Worm (Caenorhabditis elegans) whole organism, late embryonic: ENCODE data around the gene idpp-13.

Experiments
- elt-2 ChIP-seq: sonication (generic microtip); optimal IDR thresholded peaks from 2 replicates; lab custom pipeline; 2016; ENCODE audit warnings: missing genetic modification reagents, missing genetic modification characterization, missing compliant biosample characterization
- hlh-13 ChIP-seq: fragments of 200-800 bp; sonication (Bioruptor generic); optimal IDR thresholded peaks from 2 replicates; lab custom pipeline; 2018; ENCODE audit warnings: mild to moderate bottlenecking, missing genetic modification characterization, missing compliant biosample characterization
- pha-4 ChIP-seq: fragments of 150-350 bp; optimal IDR thresholded peaks from 2 replicates; lab custom pipeline; 2018; ENCODE audit warnings: missing biosample characterization, missing genetic modification reagents, missing genetic modification characterization

DNA sequence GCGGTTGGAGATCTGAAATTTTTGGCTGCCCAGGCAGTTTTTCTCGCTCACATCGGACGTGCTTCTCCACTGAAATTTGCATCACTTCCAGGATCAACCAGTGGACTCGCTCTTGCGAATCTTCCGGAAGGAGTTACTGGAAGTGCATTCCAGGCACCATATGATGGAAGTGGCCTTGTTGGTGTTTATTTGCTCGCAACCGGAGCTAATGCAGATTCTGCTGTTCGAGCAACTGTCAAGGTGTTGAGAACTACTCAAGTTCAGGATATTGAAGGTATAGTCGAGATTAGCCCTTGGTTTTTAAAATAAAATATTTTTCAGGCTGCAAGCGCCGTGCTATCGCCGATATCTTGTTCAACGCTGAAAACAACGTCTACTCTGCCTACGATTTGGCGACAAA, 36.0 kb downstream of the idpp-13 start:
- TF ChIP-seq hlh-13 (GFP tag; lab: Kevin White, UChicago) (no peak), pha-4 (tag; lab: Kevin White, UChicago) (no peak), elt-2 (tag; lab: Kevin White, UChicago) (no peak)
